Worm (Caenorhabditis elegans) whole organism, L1 larva: Measurements from ENCODE around the gene bnc-1.

Experiments
- C34B4.2 ChIP-seq: sonication (generic microtip); optimal IDR thresholded peaks from 2 replicates; lab custom pipeline; 2017; ENCODE audit warnings: mild to moderate bottlenecking, missing genetic modification characterization, missing compliant biosample characterization
- F16B12.6 ChIP-seq: fragments of 150-350 bp; optimal IDR thresholded peaks from 2 replicates; lab custom pipeline; 2014; ENCODE audit warnings: missing biosample characterization, missing genetic modification characterization
- aha-1 ChIP-seq: fragments of 150-350 bp; optimal IDR thresholded peaks from 2 replicates; lab custom pipeline; 2014; ENCODE audit warnings: missing biosample characterization, missing genetic modification characterization
- aly-2 ChIP-seq: fragments of 150-350 bp; optimal IDR thresholded peaks from 2 replicates; lab custom pipeline; 2014; ENCODE audit warnings: missing biosample characterization, missing genetic modification characterization
- blmp-1 ChIP-seq: fragments of 150-350 bp; optimal IDR thresholded peaks from 2 replicates; lab custom pipeline; 2014; ENCODE audit warnings: missing biosample characterization, missing genetic modification characterization
- ceh-8 ChIP-seq: fragments of 200-800 bp; sonication (Bioruptor generic); optimal IDR thresholded peaks from 2 replicates; lab custom pipeline; 2018; ENCODE audit warnings: mild to moderate bottlenecking, missing genetic modification characterization, moderate library complexity, missing compliant biosample characterization
- ceh-88 ChIP-seq: fragments of 200-800 bp; sonication (Bioruptor generic); IDR thresholded peaks from 2 replicates; pipeline ENCODE4 v1.3.6; 2022; ENCODE audit warnings: missing genetic modification characterization, missing compliant biosample characterization
- ces-1 ChIP-seq: fragments of 150-350 bp; optimal IDR thresholded peaks from 2 replicates; lab custom pipeline; 2014; ENCODE audit warnings: missing biosample characterization, missing genetic modification reagents, missing genetic modification characterization
- dsc-1 ChIP-seq: sonication (generic microtip); optimal IDR thresholded peaks from 2 replicates; lab custom pipeline; 2016; ENCODE audit warnings: mild to moderate bottlenecking, missing genetic modification characterization, missing compliant biosample characterization
- efl-1 ChIP-seq, 4 experiments: fragments of 150-350 bp; optimal IDR thresholded peaks in 3 of 4; peaks in 1 of 4; 1 replicate in 1 of 4; 2 replicates in 3 of 4; lab custom pipeline; 2014; ENCODE audit warnings: missing biosample characterization in 2 of 4, missing genetic modification characterization in 2 of 4, missing genetic modification reagents in 2 of 4
- egl-13 ChIP-seq: sonication (generic microtip); optimal IDR thresholded peaks from 2 replicates; lab custom pipeline; 2016; ENCODE audit warnings: missing genotype, missing genetic modification reagents, missing genetic modification characterization, missing compliant biosample characterization
- elt-2 ChIP-seq: sonication (generic microtip); optimal IDR thresholded peaks from 2 replicates; lab custom pipeline; 2016; ENCODE audit warnings: missing genetic modification characterization, mild to moderate bottlenecking, inconsistent platforms, missing compliant biosample characterization, missing genetic modification reagents
- elt-3 ChIP-seq, 6 experiments: fragments of 150-350 bp in 1 of 6; sonication (generic microtip); optimal IDR thresholded peaks; 2 replicates each; lab custom pipeline; 2017 to 2018; ENCODE audit warnings: missing biosample characterization in 6 of 6, missing genetic modification characterization in 6 of 6, inconsistent platforms in 1 of 6
- fkh-10 ChIP-seq: sonication (generic microtip); optimal IDR thresholded peaks from 2 replicates; lab custom pipeline; 2017; ENCODE audit warnings: missing biosample characterization, missing genetic modification reagents, missing genetic modification characterization
- fkh-8 ChIP-seq: sonication (generic microtip); optimal IDR thresholded peaks from 2 replicates; lab custom pipeline; 2016; ENCODE audit warnings: mild to moderate bottlenecking, missing genetic modification characterization, missing compliant biosample characterization
- fos-1 ChIP-seq: fragments of 150-350 bp; optimal IDR thresholded peaks from 2 replicates; lab custom pipeline; 2014; ENCODE audit warnings: missing biosample characterization, missing genetic modification characterization
- grh-1 ChIP-seq: fragments of 200-800 bp; sonication (Bioruptor generic); IDR thresholded peaks from 2 replicates; pipeline ENCODE4 v1.3.6; 2022; ENCODE audit warnings: missing genetic modification reagents, missing genetic modification characterization, missing compliant biosample characterization
- hlh-17 ChIP-seq: fragments of 200-800 bp; sonication (Bioruptor generic); optimal IDR thresholded peaks from 2 replicates; lab custom pipeline; 2018; ENCODE audit warnings: missing genetic modification characterization, mild to moderate bottlenecking, missing compliant biosample characterization, moderate library complexity, borderline replicate concordance
- hlh-4 ChIP-seq: sonication (generic microtip); optimal IDR thresholded peaks from 2 replicates; lab custom pipeline; 2016; ENCODE audit warnings: mild to moderate bottlenecking, missing genetic modification characterization, missing compliant biosample characterization
- jun-1 ChIP-seq: fragments of 150-350 bp; optimal IDR thresholded peaks from 2 replicates; lab custom pipeline; 2014; ENCODE audit warnings: missing biosample characterization, missing genetic modification reagents, missing genetic modification characterization
- lin-14 ChIP-seq: fragments of 200-800 bp; sonication (Bioruptor generic); optimal IDR thresholded peaks from 2 replicates; lab custom pipeline; 2018; ENCODE audit warnings: mild to moderate bottlenecking, missing genetic modification characterization, moderate library complexity, missing compliant biosample characterization
- lin-15B ChIP-seq: fragments of 150-350 bp; sonication (generic microtip); optimal IDR thresholded peaks from 3 replicates; lab custom pipeline; 2014; ENCODE audit warnings: missing biosample characterization, missing genetic modification characterization
- lin-35 ChIP-seq, 2 experiments: fragments of 150-350 bp; optimal IDR thresholded peaks; 2 replicates each; lab custom pipeline; 2014; ENCODE audit warnings: missing biosample characterization in 2 of 2, missing genetic modification characterization in 2 of 2, missing genetic modification reagents in 2 of 2
- lir-3 ChIP-seq: sonication (generic microtip); optimal IDR thresholded peaks from 2 replicates; lab custom pipeline; 2016; ENCODE audit warnings: mild to moderate bottlenecking, missing genetic modification characterization, moderate library complexity, missing compliant biosample characterization; ENCODE audit not compliant: poor library complexity
- lsy-2 ChIP-seq, 2 experiments: fragments of 150-350 bp; optimal IDR thresholded peaks; 2 replicates each; lab custom pipeline; 2014; ENCODE audit warnings: missing biosample characterization in 2 of 2, missing genetic modification characterization in 2 of 2
- mdl-1 ChIP-seq, 2 experiments: fragments of 150-350 bp; optimal IDR thresholded peaks; 2 replicates each; lab custom pipeline; 2014 to 2017; ENCODE audit warnings: missing biosample characterization in 2 of 2, missing genetic modification characterization in 2 of 2, inconsistent platforms in 1 of 2
- mef-2 ChIP-seq: fragments of 150-350 bp; optimal IDR thresholded peaks from 2 replicates; lab custom pipeline; 2014; ENCODE audit warnings: missing biosample characterization, missing genetic modification characterization
- nhr-11 ChIP-seq: fragments of 150-350 bp; optimal IDR thresholded peaks from 2 replicates; lab custom pipeline; 2014; ENCODE audit warnings: missing biosample characterization, missing genetic modification characterization
- nhr-20 ChIP-seq: sonication (generic microtip); optimal IDR thresholded peaks from 2 replicates; lab custom pipeline; 2016; ENCODE audit warnings: mild to moderate bottlenecking, missing genetic modification characterization, missing compliant biosample characterization
- nhr-237 ChIP-seq: fragments of 150-350 bp; optimal IDR thresholded peaks from 2 replicates; lab custom pipeline; 2014; ENCODE audit warnings: missing biosample characterization, missing genetic modification characterization
- nhr-71 ChIP-seq: sonication (generic microtip); optimal IDR thresholded peaks from 2 replicates; lab custom pipeline; 2016; ENCODE audit warnings: mild to moderate bottlenecking, missing genetic modification characterization, moderate library complexity, missing compliant biosample characterization
- nhr-76 ChIP-seq: sonication (generic microtip); optimal IDR thresholded peaks from 2 replicates; lab custom pipeline; 2017; ENCODE audit warnings: missing biosample characterization, missing genetic modification characterization
- nhr-84 ChIP-seq: sonication (generic microtip); optimal IDR thresholded peaks from 2 replicates; lab custom pipeline; 2017; ENCODE audit warnings: missing biosample characterization, missing genetic modification characterization
- nhr-85 ChIP-seq: sonication (generic microtip); peaks from one replicate; lab custom pipeline; 2016; ENCODE audit warnings: missing genetic modification characterization, inconsistent platforms, missing compliant biosample characterization
- nhr-90 ChIP-seq: sonication (generic microtip); optimal IDR thresholded peaks from 2 replicates; lab custom pipeline; 2016; ENCODE audit warnings: mild to moderate bottlenecking, missing genetic modification characterization, missing compliant biosample characterization; ENCODE audit not compliant: poor library complexity
- rnt-1 ChIP-seq: sonication (generic microtip); optimal IDR thresholded peaks from 2 replicates; lab custom pipeline; 2016; ENCODE audit warnings: mild to moderate bottlenecking, missing genetic modification characterization, moderate library complexity, missing compliant biosample characterization
- skn-1 ChIP-seq: fragments of 150-350 bp; optimal IDR thresholded peaks from 2 replicates; lab custom pipeline; 2014; ENCODE audit warnings: missing biosample characterization, missing genetic modification characterization
- sox-4 ChIP-seq: sonication (generic microtip); optimal IDR thresholded peaks from 2 replicates; lab custom pipeline; 2016; ENCODE audit warnings: missing genetic modification characterization, missing compliant biosample characterization
- swsn-7 ChIP-seq: sonication (generic microtip); optimal IDR thresholded peaks from 2 replicates; lab custom pipeline; 2016; ENCODE audit warnings: missing genetic modification characterization, missing compliant biosample characterization
- tbx-2 ChIP-seq: sonication (generic microtip); optimal IDR thresholded peaks from 2 replicates; lab custom pipeline; 2016; ENCODE audit warnings: missing genetic modification characterization, missing compliant biosample characterization
- tlp-1 ChIP-seq: fragments of 150-350 bp; optimal IDR thresholded peaks from 2 replicates; lab custom pipeline; 2014; ENCODE audit warnings: missing biosample characterization, missing genetic modification characterization
- unc-130 ChIP-seq: fragments of 150-350 bp; optimal IDR thresholded peaks from 2 replicates; lab custom pipeline; 2017; ENCODE audit warnings: missing biosample characterization, missing genetic modification characterization, inconsistent platforms
- unc-98 ChIP-seq: fragments of 200-800 bp; sonication (Bioruptor generic); IDR thresholded peaks from 2 replicates; pipeline ENCODE4 v1.3.6; 2022; ENCODE audit warnings: missing genetic modification characterization, missing compliant biosample characterization
- zag-1 ChIP-seq: fragments of 150-350 bp; optimal IDR thresholded peaks from 2 replicates; lab custom pipeline; 2014; ENCODE audit warnings: missing biosample characterization, missing genetic modification characterization
- zip-4 ChIP-seq: fragments of 200-800 bp; sonication (Bioruptor generic); optimal IDR thresholded peaks from 2 replicates; lab custom pipeline; 2018; ENCODE audit warnings: mild to moderate bottlenecking, missing genetic modification characterization, moderate library complexity, missing compliant biosample characterization
- ztf-4 ChIP-seq: fragments of 150-350 bp; optimal IDR thresholded peaks from 2 replicates; lab custom pipeline; 2014; ENCODE audit warnings: missing biosample characterization, missing genetic modification characterization

The bnc-1 gene

DNA sequence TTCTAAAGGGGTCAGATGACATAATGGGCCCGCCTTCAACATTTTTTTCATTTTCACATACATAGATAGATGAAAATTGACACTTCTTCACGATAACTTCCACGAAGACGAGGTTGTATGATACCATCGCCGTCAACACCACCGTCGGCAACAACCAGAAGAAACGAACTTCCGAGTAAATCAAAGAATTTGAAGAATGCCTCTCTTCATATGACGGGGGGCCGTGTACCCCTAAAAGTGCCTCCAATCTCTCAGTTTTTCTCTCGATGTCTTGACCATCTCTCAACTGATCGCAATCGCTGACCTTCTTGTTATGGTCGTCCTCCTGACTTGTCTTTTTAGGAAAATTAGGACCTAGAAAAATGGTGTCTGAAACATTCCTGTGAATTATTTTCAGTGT, 18.7 kb upstream of the bnc-1 start (continued):
- peak in 1 of 2 experiments; percentile 23 for TF ChIP-seq lin-35 (GFP tag; optimal IDR thresholded peaks at IDR 0.05; lab: Kevin White, UChicago)
- TF ChIP-seq fkh-8 (tag; lab: Kevin White, UChicago) = no peak
- TF ChIP-seq nhr-20 = peak; percentile 36
- TF ChIP-seq aha-1 (tag; lab: Kevin White, UChicago) = no peak

DNA sequence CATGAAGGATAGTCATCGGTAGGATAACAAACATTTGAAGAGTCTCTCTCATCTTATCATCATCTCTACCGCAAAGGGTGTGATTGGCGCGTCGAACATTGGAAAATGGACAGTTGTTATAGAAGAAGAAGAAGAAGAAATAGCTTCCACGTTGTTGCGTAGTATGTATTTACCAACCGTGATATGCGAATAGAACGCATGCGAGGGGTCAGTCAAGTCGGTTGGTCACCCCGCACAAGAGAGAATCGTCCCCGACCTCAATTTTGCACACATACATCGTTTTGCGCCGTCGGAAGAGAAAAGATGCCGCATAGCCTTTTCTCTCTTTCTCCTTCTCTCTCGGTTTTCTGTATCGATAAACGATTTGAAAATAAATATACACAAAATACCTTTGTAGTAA, 18.2 kb upstream of the bnc-1 start:
- no peak for TF ChIP-seq nhr-76
- TF ChIP-seq nhr-71 (tag; lab: Kevin White, UChicago) = no peak
- TF ChIP-seq nhr-237 (tag; lab: Kevin White, UChicago) = no peak
- no peak for TF ChIP-seq sox-4 (tag; lab: Kevin White, UChicago)
- TF ChIP-seq fos-1 (tag; lab: Kevin White, UChicago) = no peak
- TF ChIP-seq C34B4.2 (tag; lab: Kevin White, UChicago) = no peak
- no peak for TF ChIP-seq efl-1 (optimal IDR thresholded peaks at IDR 0.05; lab: Kevin White, UChicago)
- peak in 1 of 2 experiments; percentile 87 for TF ChIP-seq efl-1 (GFP tag; optimal IDR thresholded peaks at IDR 0.05 in 1 of 2; lab: Kevin White, UChicago)
- no peak for TF ChIP-seq lin-15B (tag; lab: Kevin White, UChicago)
- TF ChIP-seq ztf-4 (tag; lab: Kevin White, UChicago) = no peak
- no peak for TF ChIP-seq unc-130 (tag; lab: Kevin White, UChicago)
- peak; percentile 17 for TF ChIP-seq blmp-1 (tag; lab: Kevin White, UChicago)
- TF ChIP-seq mdl-1 (tag; optimal IDR thresholded peaks at IDR 0.05; lab: Kevin White, UChicago) = no peak
- no peak for TF ChIP-seq nhr-11
- TF ChIP-seq grh-1 (GFP tag; lab: Robert Waterston, UW) = no peak
- TF ChIP-seq lin-35 (GFP tag; optimal IDR thresholded peaks at IDR 0.05; lab: Kevin White, UChicago) = peak in 1 of 2 experiments; percentile 10

DNA sequence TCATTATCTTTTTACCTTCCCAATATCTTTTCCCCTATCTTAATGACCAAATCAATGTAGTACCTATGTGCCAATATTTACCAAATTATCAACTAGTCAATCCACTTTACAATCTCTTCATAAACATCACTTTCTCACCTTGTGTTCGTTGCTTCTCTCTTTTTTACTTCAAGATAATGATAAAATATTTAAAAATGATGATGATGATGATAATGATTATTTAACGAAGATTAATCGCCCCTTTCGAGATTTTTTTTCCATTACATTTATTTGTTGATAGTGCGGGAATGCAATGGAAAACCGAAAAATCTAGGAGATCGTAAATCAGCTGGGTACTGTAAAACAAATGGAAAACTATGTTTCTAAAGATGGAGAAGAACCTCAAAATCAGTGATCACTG, 17.2 kb upstream of the bnc-1 start:
- TF ChIP-seq zag-1 (tag; lab: Kevin White, UChicago) (no peak), tbx-2 (tag; lab: Kevin White, UChicago) (peak; percentile 9), nhr-20 (peak; percentile 18), grh-1 (GFP tag; lab: Robert Waterston, UW) (0 out of 2 replicates have a peak, but pooled peaks have one; percentile 15), unc-98 (no peak), nhr-71 (tag; lab: Kevin White, UChicago) (peak; percentile 44), lir-3 (tag; lab: Kevin White, UChicago) (no peak), nhr-85 (tag; lab: Kevin White, UChicago) (peak; percentile 69), lin-14 (GFP tag; lab: Kevin White, UChicago) (peak; percentile 42), elt-3 (tag; optimal IDR thresholded peaks at IDR 0.05; lab: Kevin White, UChicago) (peak in 2 of 6 experiments; percentile 58 to 79), dsc-1 (no peak), nhr-90 (peak; percentile 4), lsy-2 (tag; optimal IDR thresholded peaks at IDR 0.05; lab: Kevin White, UChicago) (peak in 1 of 2 experiments; percentile 49), hlh-17 (GFP tag; lab: Kevin White, UChicago) (no peak), blmp-1 (tag; lab: Kevin White, UChicago) (peak; percentile 54)

- TF ChIP-seq nhr-85 (tag; lab: Kevin White, UChicago) (peak; percentile 98), nhr-84 (tag; lab: Kevin White, UChicago) (no peak), elt-3 (tag; optimal IDR thresholded peaks at IDR 0.05; lab: Kevin White, UChicago) (peak in 2 of 6 experiments; percentile 86 to 89), tlp-1 (tag; lab: Kevin White, UChicago) (no peak), swsn-7 (tag; lab: Kevin White, UChicago) (peak; percentile 93), grh-1 (GFP tag; lab: Robert Waterston, UW) (peak; percentile 93), aly-2 (peak; percentile 82), nhr-11 (peak; percentile 91), F16B12.6 (tag; lab: Kevin White, UChicago) (peak; percentile 45), zip-4 (GFP tag; lab: Kevin White, UChicago) (peak; percentile 86), nhr-90 (peak; percentile 95), fkh-10 (GFP tag; lab: Kevin White, UChicago) (peak; percentile 77), mef-2 (peak; percentile 5), hlh-4 (tag; lab: Kevin White, UChicago) (peak; percentile 5), zag-1 (tag; lab: Kevin White, UChicago) (no peak), ces-1 (GFP tag; lab: Kevin White, UChicago) (no peak), ztf-4 (tag; lab: Kevin White, UChicago) (peak; percentile 59), skn-1 (tag; lab: Kevin White, UChicago) (peak; percentile 90), ceh-88 (GFP tag; lab: Robert Waterston, UW) (peak; percentile 76), elt-2 (peak; percentile 86), lin-35 (GFP tag; optimal IDR thresholded peaks at IDR 0.05; lab: Kevin White, UChicago) (peak; percentile 96 to 99), rnt-1 (peak; percentile 97), ceh-8 (peak; percentile 89), egl-13 (tag; lab: Kevin White, UChicago) (peak; percentile 88), jun-1 (peak; percentile 78)
Observed at ce11 chrV:12291587-12291986, 14.7 kb upstream of the bnc-1 start, which contains the start of the genes srpa-68 and srh-16. srpa-68 (minus strand) TSS chrV:12291658. srh-16 (plus strand) TSS chrV:12291861.
